Worm (Caenorhabditis elegans): Measurements from ENCODE around the gene clec-203.

- TF ChIP-seq flt-1 (GFP tag; IDR thresholded peaks at IDR 0.05) (no peak), tab-1 (GFP tag; IDR thresholded peaks at IDR 0.05) (no peak)
Measured at ce11 chrV:1131880-1132623, 44.0 kb downstream of the clec-203 start, which contains the start of gene W07B8.4.

Data from whole organism, midembryonic.